Worm (Caenorhabditis elegans): ENCODE data around the gene R08C7.5.

- TF ChIP-seq ceh-88 (GFP tag; IDR thresholded peaks at IDR 0.05) (no peak), nhr-90 (tag; optimal IDR thresholded peaks at IDR 0.05; ENCODE audit: poor library complexity) (no peak), lin-39 (tag; optimal IDR thresholded peaks at IDR 0.05) (no peak), mdl-1 (tag; optimal IDR thresholded peaks at IDR 0.05) (no peak), tbx-2 (tag; optimal IDR thresholded peaks at IDR 0.05) (no peak), pqm-1 (tag; optimal IDR thresholded peaks at IDR 0.05) (no peak), fos-1 (tag; optimal IDR thresholded peaks at IDR 0.05) (no peak), aly-2 (tag; optimal IDR thresholded peaks at IDR 0.05) (no peak), C04F5.9 (tag; optimal IDR thresholded peaks at IDR 0.05) (no peak), fkh-10 (GFP tag; optimal IDR thresholded peaks at IDR 0.05) (no peak), skn-1 (tag; optimal IDR thresholded peaks at IDR 0.05) (no peak), elt-2 (tag; optimal IDR thresholded peaks at IDR 0.05) (no peak)
Measured at ce11 chrIV:4456658-4457057, 26.6 kb downstream of the R08C7.5 start.

All from whole organism, L1 larva.